Worm (Caenorhabditis elegans) whole organism, L4 larva: ENCODE data around the gene best-18.

Experiments
- F10B5.3 ChIP-seq: sonication (generic microtip); optimal IDR thresholded peaks from 2 replicates; lab custom pipeline; 2016; ENCODE audit warnings: mild to moderate bottlenecking, missing genetic modification characterization, missing compliant biosample characterization
- F26F4.8 ChIP-seq: fragments of 200-800 bp; sonication (Bioruptor generic); conservative IDR thresholded peaks from 2 replicates; pipeline ENCODE4 v1.3.6; 2022; ENCODE audit warnings: missing genetic modification characterization, missing compliant biosample characterization
- F37D6.2 ChIP-seq: sonication (generic microtip); optimal IDR thresholded peaks from 2 replicates; lab custom pipeline; 2016; ENCODE audit warnings: mild to moderate bottlenecking, missing genetic modification characterization, missing compliant biosample characterization
- R02D3.7 ChIP-seq: fragments of 150-350 bp; sonication (generic microtip); optimal IDR thresholded peaks from 3 replicates; lab custom pipeline; 2014; ENCODE audit warnings: missing biosample characterization, missing genetic modification characterization
- T26A8.4 ChIP-seq: fragments of 200-800 bp; sonication (Bioruptor generic); IDR thresholded peaks from 2 replicates; pipeline ENCODE4 v1.3.6; 2022; ENCODE audit warnings: missing genetic modification characterization, missing compliant biosample characterization
- Y48G9A.11 ChIP-seq: fragments of 200-800 bp; sonication (Bioruptor generic); IDR thresholded peaks from 2 replicates; pipeline ENCODE4 v1.3.6; 2022; ENCODE audit warnings: missing genetic modification reagents, missing genetic modification characterization, missing compliant biosample characterization
- Y75B8A.6 ChIP-seq: fragments of 200-800 bp; sonication (Bioruptor generic); IDR thresholded peaks from 2 replicates; pipeline ENCODE4 v1.3.6; 2022; ENCODE audit warnings: missing genetic modification reagents, missing genetic modification characterization, missing compliant biosample characterization
- ZK337.2 ChIP-seq: fragments of 200-800 bp; sonication (Bioruptor generic); IDR thresholded peaks from 2 replicates; pipeline ENCODE4 v1.3.6; 2022; ENCODE audit warnings: missing genetic modification reagents, missing genetic modification characterization, missing compliant biosample characterization
- ZK546.5 ChIP-seq, 2 experiments: sonication (generic microtip); optimal IDR thresholded peaks; 2 replicates each; lab custom pipeline; 2017; ENCODE audit warnings: missing biosample characterization in 2 of 2, missing genetic modification characterization in 2 of 2
- ama-1 ChIP-seq: fragments of 150-350 bp; optimal IDR thresholded peaks from 2 replicates; lab custom pipeline; 2014; ENCODE audit warnings: inconsistent platforms, mixed read lengths
- ceh-20 ChIP-seq: fragments of 200-800 bp; sonication (Bioruptor generic); IDR thresholded peaks from 2 replicates; pipeline ENCODE4 v1.3.6; 2022; ENCODE audit warnings: missing genetic modification reagents, missing genetic modification characterization, missing compliant biosample characterization
- ceh-32 ChIP-seq: sonication (generic microtip); optimal IDR thresholded peaks from 2 replicates; lab custom pipeline; 2016; ENCODE audit warnings: mild to moderate bottlenecking, missing genetic modification characterization, missing compliant biosample characterization; ENCODE audit not compliant: poor library complexity
- ceh-44 ChIP-seq: fragments of 200-800 bp; sonication (Bioruptor generic); IDR thresholded peaks from 2 replicates; pipeline ENCODE4 v1.3.6; 2022; ENCODE audit warnings: missing genetic modification reagents, missing genetic modification characterization, missing compliant biosample characterization
- ceh-62 ChIP-seq: sonication (generic microtip); optimal IDR thresholded peaks from 2 replicates; lab custom pipeline; 2017; ENCODE audit warnings: missing biosample characterization, missing genetic modification characterization
- ces-1 ChIP-seq: fragments of 150-350 bp; sonication (generic microtip); optimal IDR thresholded peaks from 4 replicates; lab custom pipeline; 2014; ENCODE audit warnings: missing biosample characterization, missing genetic modification reagents, missing genetic modification characterization
- cey-2 ChIP-seq: sonication (generic microtip); optimal IDR thresholded peaks from 3 replicates; lab custom pipeline; 2017; ENCODE audit warnings: missing genetic modification characterization, mild to moderate bottlenecking, missing compliant biosample characterization, antibody characterized with exemption, borderline replicate concordance; ENCODE audit not compliant: insufficient read depth
- daf-16 ChIP-seq, 3 experiments: sonication (generic microtip); optimal IDR thresholded peaks; 2 replicates each; lab custom pipeline; 2016 to 2017; ENCODE audit warnings: missing genetic modification characterization in 3 of 3, missing genetic modification reagents in 3 of 3, mild to moderate bottlenecking in 2 of 3, missing compliant biosample characterization in 2 of 3, missing biosample characterization in 1 of 3, moderate library complexity in 1 of 3
- dmd-6 ChIP-seq: fragments of 200-800 bp; sonication (Bioruptor generic); IDR thresholded peaks from 2 replicates; pipeline ENCODE4 v1.3.6; 2022; ENCODE audit warnings: missing genetic modification reagents, missing genetic modification characterization, missing compliant biosample characterization
- egl-27 ChIP-seq: sonication (generic microtip); optimal IDR thresholded peaks from 3 replicates; lab custom pipeline; 2017; ENCODE audit warnings: missing biosample characterization, missing genetic modification reagents, missing genetic modification characterization
- fkh-10 ChIP-seq: fragments of 150-350 bp; optimal IDR thresholded peaks from 2 replicates; lab custom pipeline; 2014; ENCODE audit warnings: missing biosample characterization, missing genetic modification reagents, missing genetic modification characterization
- fos-1 ChIP-seq: fragments of 150-350 bp; optimal IDR thresholded peaks from 2 replicates; lab custom pipeline; 2014; ENCODE audit warnings: missing biosample characterization, missing genetic modification characterization
- gei-8 ChIP-seq: fragments of 200-800 bp; sonication (Bioruptor generic); optimal IDR thresholded peaks from 2 replicates; lab custom pipeline; 2018; ENCODE audit warnings: mild to moderate bottlenecking, missing genetic modification characterization, missing compliant biosample characterization
- lim-7 ChIP-seq: fragments of 200-800 bp; sonication (Bioruptor generic); IDR thresholded peaks from 2 replicates; pipeline ENCODE4 v1.3.6; 2022; ENCODE audit warnings: missing genetic modification characterization, missing compliant biosample characterization
- lin-15B ChIP-seq: fragments of 150-350 bp; sonication (generic microtip); optimal IDR thresholded peaks from 3 replicates; lab custom pipeline; 2014; ENCODE audit warnings: missing biosample characterization, missing genetic modification characterization
- lin-38 ChIP-seq: fragments of 200-800 bp; sonication (Bioruptor generic); IDR thresholded peaks from 2 replicates; pipeline ENCODE4 v1.3.6; 2022; ENCODE audit warnings: missing genetic modification reagents, missing genetic modification characterization, missing compliant biosample characterization
- lin-39 ChIP-seq: fragments of 150-350 bp; optimal IDR thresholded peaks from 2 replicates; lab custom pipeline; 2014; ENCODE audit warnings: missing biosample characterization, missing genetic modification reagents, missing genetic modification characterization
- lir-3 ChIP-seq: sonication (generic microtip); optimal IDR thresholded peaks from 2 replicates; lab custom pipeline; 2016; ENCODE audit warnings: mild to moderate bottlenecking, missing genetic modification characterization, missing compliant biosample characterization
- madf-5 ChIP-seq, 2 experiments: fragments of 200-800 bp; sonication (Bioruptor generic); IDR thresholded peaks; 2 replicates each; pipeline ENCODE4 v1.3.6; 2022; ENCODE audit warnings: missing compliant biosample characterization in 2 of 2, missing genetic modification characterization in 2 of 2
- madf-9 ChIP-seq: fragments of 200-800 bp; sonication (Bioruptor generic); conservative IDR thresholded peaks from 2 replicates; pipeline ENCODE4 v1.3.6; 2022; ENCODE audit warnings: missing genetic modification reagents, missing genetic modification characterization, missing compliant biosample characterization
- mdl-1 ChIP-seq, 2 experiments: fragments of 150-350 bp in 1 of 2; sonication (generic microtip) in 1 of 2; optimal IDR thresholded peaks; 2 replicates each; lab custom pipeline; 2014 to 2017; ENCODE audit warnings: missing biosample characterization in 2 of 2, missing genetic modification characterization in 2 of 2
- mep-1 ChIP-seq: fragments of 150-350 bp; sonication (generic microtip); optimal IDR thresholded peaks from 3 replicates; lab custom pipeline; 2014; ENCODE audit warnings: missing biosample characterization, missing genetic modification characterization
- nhr-10 ChIP-seq: fragments of 150-350 bp; optimal IDR thresholded peaks from 2 replicates; lab custom pipeline; 2014; ENCODE audit warnings: missing biosample characterization, missing genetic modification characterization
- nhr-102 ChIP-seq: sonication (generic microtip); optimal IDR thresholded peaks from 2 replicates; lab custom pipeline; 2016; ENCODE audit warnings: mild to moderate bottlenecking, missing genetic modification characterization, moderate library complexity, missing compliant biosample characterization
- nhr-237 ChIP-seq: sonication (generic microtip); optimal IDR thresholded peaks from 2 replicates; lab custom pipeline; 2017; ENCODE audit warnings: missing biosample characterization, missing genetic modification characterization
- nhr-25 ChIP-seq: sonication (generic microtip); optimal IDR thresholded peaks from 2 replicates; lab custom pipeline; 2017; ENCODE audit warnings: missing genetic modification characterization, mild to moderate bottlenecking, missing compliant biosample characterization, antibody characterized with exemption, moderate library complexity, borderline replicate concordance; ENCODE audit not compliant: insufficient read depth
- nhr-28 ChIP-seq: fragments of 150-350 bp; optimal IDR thresholded peaks from 2 replicates; lab custom pipeline; 2014; ENCODE audit warnings: missing biosample characterization, missing genetic modification characterization
- nhr-77 ChIP-seq: fragments of 150-350 bp; optimal IDR thresholded peaks from 2 replicates; lab custom pipeline; 2014; ENCODE audit warnings: missing biosample characterization, missing genetic modification characterization
- pha-4 ChIP-seq, 2 experiments: fragments of 150-350 bp in 1 of 2; fragments of 200-800 bp in 1 of 2; sonication (Bioruptor generic) in 1 of 2; IDR thresholded peaks in 1 of 2; optimal IDR thresholded peaks in 1 of 2; 2 replicates each; pipeline versions ENCODE4 v1.3.6 to Lab custom; 2014 to 2022; ENCODE audit warnings: missing genetic modification characterization in 2 of 2, missing genetic modification reagents in 2 of 2, missing biosample characterization in 1 of 2, missing compliant biosample characterization in 1 of 2
- php-3 ChIP-seq: fragments of 200-800 bp; sonication (Bioruptor generic); IDR thresholded peaks from 2 replicates; pipeline ENCODE4 v1.3.6; 2022; ENCODE audit warnings: missing genetic modification reagents, missing genetic modification characterization, missing compliant biosample characterization
- saeg-2 ChIP-seq: fragments of 200-800 bp; sonication (Bioruptor generic); IDR thresholded peaks from 2 replicates; pipeline ENCODE4 v1.3.6; 2022; ENCODE audit warnings: missing genetic modification reagents, missing genetic modification characterization, missing compliant biosample characterization
- sdz-12 ChIP-seq: fragments of 200-800 bp; sonication (Bioruptor generic); optimal IDR thresholded peaks from 2 replicates; lab custom pipeline; 2018; ENCODE audit warnings: mild to moderate bottlenecking, missing genetic modification characterization, missing compliant biosample characterization
- skn-1 ChIP-seq: fragments of 150-350 bp; optimal IDR thresholded peaks from 2 replicates; lab custom pipeline; 2014; ENCODE audit warnings: missing biosample characterization, missing genetic modification characterization
- snpc-1.2 ChIP-seq: fragments of 200-800 bp; sonication (Bioruptor generic); IDR thresholded peaks from 2 replicates; pipeline ENCODE4 v1.3.6; 2022; ENCODE audit warnings: missing genetic modification reagents, missing genetic modification characterization, missing compliant biosample characterization
- snpc-4 ChIP-seq: fragments of 150-350 bp; optimal IDR thresholded peaks from 2 replicates; lab custom pipeline; 2014; ENCODE audit warnings: missing biosample characterization, missing genetic modification characterization
- spr-3 ChIP-seq: fragments of 200-800 bp; sonication (Bioruptor generic); optimal IDR thresholded peaks from 2 replicates; lab custom pipeline; 2018; ENCODE audit warnings: mild to moderate bottlenecking, missing genetic modification characterization, missing compliant biosample characterization
- tra-1 ChIP-seq: fragments of 200-800 bp; sonication (Bioruptor generic); IDR thresholded peaks from 2 replicates; pipeline ENCODE4 v1.3.6; 2022; ENCODE audit warnings: missing genetic modification reagents, missing genetic modification characterization, missing compliant biosample characterization
- unc-39 ChIP-seq: sonication (generic microtip); optimal IDR thresholded peaks from 2 replicates; lab custom pipeline; 2017; ENCODE audit warnings: missing biosample characterization, missing genetic modification characterization
- zfp-3 ChIP-seq: fragments of 200-800 bp; sonication (Bioruptor generic); conservative IDR thresholded peaks from 2 replicates; pipeline ENCODE4 v1.3.6; 2022; ENCODE audit warnings: missing genetic modification reagents, missing genetic modification characterization, missing compliant biosample characterization
- zip-11 ChIP-seq: fragments of 200-800 bp; sonication (Bioruptor generic); IDR thresholded peaks from 2 replicates; pipeline ENCODE4 v1.3.6; 2022; ENCODE audit warnings: missing genetic modification characterization, missing compliant biosample characterization
- zip-2 ChIP-seq: fragments of 150-350 bp; optimal IDR thresholded peaks from 2 replicates; lab custom pipeline; 2014; ENCODE audit warnings: missing biosample characterization, missing genetic modification characterization

The best-18 gene

DNA sequence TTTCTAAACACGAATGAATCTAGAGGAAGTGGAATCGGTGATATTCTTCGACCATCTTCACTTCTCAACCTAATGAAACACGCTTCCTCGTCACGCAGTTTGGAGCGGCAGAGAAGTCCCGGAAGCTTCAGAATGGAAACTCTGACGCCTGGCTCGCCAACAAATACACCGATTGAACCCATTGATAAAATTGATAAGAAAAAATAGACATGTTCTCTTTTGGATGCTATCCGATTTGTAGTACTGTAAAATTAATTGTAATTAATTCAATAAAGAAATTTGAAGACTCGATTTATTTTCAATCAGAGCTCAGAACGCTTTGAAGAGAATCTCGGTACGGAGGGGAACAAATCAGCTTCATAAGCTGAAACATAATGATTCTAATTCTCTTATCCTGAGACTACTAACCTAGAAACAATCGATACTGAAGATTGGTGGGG, 2.4 kb downstream of the best-18 start (continued):
- TF ChIP-seq daf-16 (GFP tag; optimal IDR thresholded peaks at IDR 0.05; lab: Kevin White, UChicago), result peak; percentile 40 to 51
- peak; percentile 69 for TF ChIP-seq daf-16 (tag; optimal IDR thresholded peaks at IDR 0.05; lab: Kevin White, UChicago)
- TF ChIP-seq gei-8 (GFP tag; lab: Kevin White, UChicago), result peak; percentile 52
- TF ChIP-seq unc-39 (tag; lab: Kevin White, UChicago), result no peak
- no peak for TF ChIP-seq R02D3.7 (tag; lab: Kevin White, UChicago)
- TF ChIP-seq mep-1 (tag; lab: Kevin White, UChicago), result peak; percentile 87
- TF ChIP-seq zip-11 (GFP tag; lab: Robert Waterston, UW), result no peak
- no peak for TF ChIP-seq fkh-10 (GFP tag; lab: Kevin White, UChicago)
- no peak for TF ChIP-seq F37D6.2 (tag; lab: Kevin White, UChicago)
- TF ChIP-seq sdz-12 (GFP tag; lab: Kevin White, UChicago), result peak; percentile 86
- TF ChIP-seq snpc-1.2, result 0 out of 2 replicates have a peak, but pooled peaks have one; percentile 58
- TF ChIP-seq T26A8.4 (GFP tag; lab: Robert Waterston, UW), result peak; percentile 91
- peak; percentile 79 for TF ChIP-seq madf-9 (GFP tag; lab: Robert Waterston, UW)
- TF ChIP-seq snpc-4, result no peak
- no peak for TF ChIP-seq ceh-44 (GFP tag; lab: Robert Waterston, UW)
- TF ChIP-seq pha-4 (GFP tag; IDR thresholded peaks at IDR 0.05; lab: Robert Waterston, UW), result peak; percentile 83
- no peak for TF ChIP-seq pha-4 (tag; optimal IDR thresholded peaks at IDR 0.05; lab: Kevin White, UChicago)
- peak; percentile 70 for TF ChIP-seq Y48G9A.11
- TF ChIP-seq lin-38 (GFP tag; lab: Robert Waterston, UW), result peak; percentile 75
- TF ChIP-seq nhr-102, result peak; percentile 79
- TF ChIP-seq skn-1, result no peak
- TF ChIP-seq lir-3 (tag; lab: Kevin White, UChicago), result no peak
- TF ChIP-seq nhr-25, result peak; percentile 69
- no peak for TF ChIP-seq nhr-28 (tag; lab: Kevin White, UChicago)
- peak; percentile 45 for TF ChIP-seq zip-2 (tag; lab: Kevin White, UChicago)
- peak; percentile 33 for TF ChIP-seq F10B5.3
- TF ChIP-seq zfp-3 (GFP tag; lab: Robert Waterston, UW), result peak; percentile 99
- TF ChIP-seq nhr-10 (tag; lab: Kevin White, UChicago), result peak; percentile 85
- TF ChIP-seq dmd-6 (GFP tag; lab: Robert Waterston, UW), result peak; percentile 59
- no peak for TF ChIP-seq cey-2 (tag; lab: Kevin White, UChicago)
- TF ChIP-seq ces-1, result no peak
- no peak for TF ChIP-seq ceh-62 (tag; lab: Kevin White, UChicago)
- peak; percentile 50 for TF ChIP-seq tra-1
- no peak for TF ChIP-seq lin-15B (tag; lab: Kevin White, UChicago)
- TF ChIP-seq egl-27 (tag; lab: Kevin White, UChicago), result no peak
- TF ChIP-seq ZK546.5 (tag; optimal IDR thresholded peaks at IDR 0.05; lab: Kevin White, UChicago), result no peak
- TF ChIP-seq spr-3 (GFP tag; lab: Kevin White, UChicago), result peak; percentile 80
- peak; percentile 32 for TF ChIP-seq fos-1
- 0 out of 2 replicates have a peak, but pooled peaks have one; percentile 25 for TF ChIP-seq ZK337.2 (GFP tag; lab: Robert Waterston, UW)
- 0 out of 2 replicates have a peak, but pooled peaks have one; percentile 48 for TF ChIP-seq F26F4.8 (GFP tag; lab: Robert Waterston, UW)
- no peak for TF ChIP-seq mdl-1 (tag; optimal IDR thresholded peaks at IDR 0.05; lab: Kevin White, UChicago)
- TF ChIP-seq Y75B8A.6, result peak; percentile 93
- TF ChIP-seq nhr-77, result peak; percentile 75
- 0 out of 2 replicates have a peak, but pooled peaks have one; percentile 63 for TF ChIP-seq php-3 (GFP tag; lab: Robert Waterston, UW)
- TF ChIP-seq ceh-20 (GFP tag; lab: Robert Waterston, UW), result peak; percentile 58; the same call in 1 of the 2 replicates
- TF ChIP-seq ceh-32 (tag; lab: Kevin White, UChicago), result no peak
- TF ChIP-seq lim-7 (GFP tag; lab: Robert Waterston, UW), result 0 out of 2 replicates have a peak, but pooled peaks have one; percentile 32
- no peak for TF ChIP-seq lin-39 (tag; lab: Kevin White, UChicago)
- 0 out of 2 replicates have a peak, but pooled peaks have one; percentile 43 for TF ChIP-seq saeg-2 (GFP tag; lab: Robert Waterston, UW)
- TF ChIP-seq nhr-237 (tag; lab: Kevin White, UChicago), result no peak
- no peak; a peak in 1 of 4 replicates for TF ChIP-seq madf-5 (GFP tag; IDR thresholded peaks at IDR 0.05; lab: Robert Waterston, UW)
- peak; percentile 90 for TF ChIP-seq ama-1 (lab: Kevin White, UChicago)
